Fruit fly (Drosophila melanogaster): ENCODE data around the gene Npc2b.

Npc2b gene

DNA sequence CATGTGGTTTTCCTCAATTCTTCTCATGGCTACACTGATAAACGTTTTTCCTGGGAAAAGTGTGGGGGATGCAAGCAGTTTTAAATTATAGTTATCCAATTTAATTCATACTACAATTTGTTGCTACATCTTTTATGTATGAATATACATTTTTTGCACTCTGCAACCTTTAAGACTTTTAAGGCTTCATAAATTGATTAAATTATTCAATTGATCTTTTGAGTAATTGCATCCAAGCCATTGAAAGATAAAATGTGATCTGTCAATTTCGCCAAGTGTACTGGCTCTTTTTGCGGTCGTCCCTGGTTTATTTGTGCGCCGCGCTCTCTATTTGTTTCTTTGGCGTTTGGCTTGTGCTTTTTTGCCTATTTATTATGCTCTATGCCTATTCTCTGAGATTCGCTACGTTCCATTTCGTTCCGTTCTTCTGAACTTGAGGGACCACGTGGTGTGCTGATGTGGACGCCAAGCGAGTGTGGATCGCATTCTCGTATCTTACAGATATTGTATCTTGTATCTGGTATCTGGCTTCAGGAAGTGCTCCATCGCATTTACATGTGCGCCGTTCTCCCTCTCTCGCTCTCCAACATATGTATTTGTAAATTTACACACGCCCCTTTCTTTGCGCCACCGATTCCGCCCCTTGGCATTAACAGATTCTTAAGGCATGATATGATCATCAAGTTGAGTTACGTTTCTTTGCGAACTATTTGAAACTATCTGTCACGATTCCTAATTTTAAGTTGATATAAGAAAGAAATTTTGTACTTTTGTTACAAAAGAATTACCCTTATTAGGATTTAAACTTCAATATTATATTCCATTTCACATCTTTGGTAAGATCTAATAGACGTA, 36.9 kb upstream of the Npc2b start (continued):
- TF ChIP-seq Doc3 (GFP tag; IDR thresholded peaks at IDR 0.05; ENCODE audit: partially characterized antibody) (no peak), CG11247 (GFP tag; IDR thresholded peaks at IDR 0.05) (peak; percentile 85), CG8388 (GFP tag; optimal IDR thresholded peaks at IDR 0.05) (peak; percentile 48), sug (tag; optimal IDR thresholded peaks at IDR 0.05) (peak; percentile 82), croc (GFP tag; conservative IDR thresholded peaks at IDR 0.05) (peak; percentile 41; the same call in 2 of the 3 replicates), CG13123 (GFP tag; optimal IDR thresholded peaks at IDR 0.05) (peak; percentile 11), Sox100B (GFP tag; optimal IDR thresholded peaks at IDR 0.05) (peak; percentile 76), CG18476 (GFP tag; optimal IDR thresholded peaks at IDR 0.05) (peak; percentile 77), stwl (tag; optimal IDR thresholded peaks at IDR 0.05) (no peak), CG5180 (GFP tag; optimal IDR thresholded peaks at IDR 0.05) (peak; percentile 25), p53 (GFP tag; optimal IDR thresholded peaks at IDR 0.05) (peak; percentile 77), fd102C (GFP tag; optimal IDR thresholded peaks at IDR 0.05) (no peak), D19B (GFP tag; optimal IDR thresholded peaks at IDR 0.05) (peak; percentile 85), CG8089 (GFP tag; optimal IDR thresholded peaks at IDR 0.05) (peak; percentile 14), CG17361 (GFP tag; IDR thresholded peaks at IDR 0.05) (peak; percentile 85), CG11504 (tag; optimal IDR thresholded peaks at IDR 0.05) (peak; percentile 85), usp (GFP tag; optimal IDR thresholded peaks at IDR 0.05) (no peak), Nf-YC (tag; optimal IDR thresholded peaks at IDR 0.05) (peak; percentile 75), pita (GFP tag; optimal IDR thresholded peaks at IDR 0.05) (no peak), TFAM (GFP tag; optimal IDR thresholded peaks at IDR 0.05) (no peak), bcd (GFP tag; optimal IDR thresholded peaks at IDR 0.05) (peak; percentile 89), dmrt11E (tag; optimal IDR thresholded peaks at IDR 0.05) (no peak), Spps (tag; optimal IDR thresholded peaks at IDR 0.05) (no peak), CG7963 (GFP tag; IDR thresholded peaks at IDR 0.05; ENCODE audit: partially characterized antibody) (no peak), Sry-δ (GFP tag; optimal IDR thresholded peaks at IDR 0.05) (peak; percentile 21), CG17612 (GFP tag; IDR thresholded peaks at IDR 0.05) (peak; percentile 53; the same call in 1 of the 2 replicates), dpn (GFP tag; optimal IDR thresholded peaks at IDR 0.05) (peak; percentile 83 to 88), HmgZ (tag; optimal IDR thresholded peaks at IDR 0.05) (peak; percentile 86), emc (GFP tag; optimal IDR thresholded peaks at IDR 0.05) (peak; percentile 63), Doc2 (GFP tag; IDR thresholded peaks at IDR 0.05) (peak; percentile 40; the same call in 1 of the 2 replicates), Dbx (GFP tag; IDR thresholded peaks at IDR 0.05) (peak; percentile 89), maf-S (GFP tag; optimal IDR thresholded peaks at IDR 0.05) (peak; percentile 86), trh (GFP tag; optimal IDR thresholded peaks at IDR 0.05) (peak; percentile 40), Poxn (GFP tag; IDR thresholded peaks at IDR 0.05) (peak; percentile 79), CG15073 (GFP tag; optimal IDR thresholded peaks at IDR 0.05) (no peak), CG12769 (tag; optimal IDR thresholded peaks at IDR 0.05) (peak; percentile 87), CG16813 (GFP tag; IDR thresholded peaks at IDR 0.05; ENCODE audit: partially characterized antibody) (no peak), slp2 (GFP tag; optimal IDR thresholded peaks at IDR 0.05) (peak; percentile 66), CG6854 (GFP tag; optimal IDR thresholded peaks at IDR 0.05) (peak; percentile 74), trem (tag; optimal IDR thresholded peaks at IDR 0.05) (peak; percentile 16), tup (GFP tag; optimal IDR thresholded peaks at IDR 0.05) (peak; percentile 12), CG7372 (GFP tag; IDR thresholded peaks at IDR 0.05) (peak; percentile 89), slou (GFP tag; optimal IDR thresholded peaks at IDR 0.05) (peak; percentile 68), CG12299 (tag; optimal IDR thresholded peaks at IDR 0.05) (peak; percentile 76), eve (GFP tag; optimal IDR thresholded peaks at IDR 0.05) (peak in 1 of 2 experiments; percentile 87), Side (GFP tag; optimal IDR thresholded peaks at IDR 0.05) (peak; percentile 78), h (optimal IDR thresholded peaks at IDR 0.05) (no peak), CG6689 (GFP tag; IDR thresholded peaks at IDR 0.05) (peak; percentile 85; the same call in 1 of the 2 replicates), sima (GFP tag; optimal IDR thresholded peaks at IDR 0.05) (peak; percentile 47)

All from whole organism, embryonic.